Fruit fly (Drosophila melanogaster) whole organism, prepupa: ENCODE data around the gene CG7573.

Experiments used
- Blimp-1 ChIP-seq: fragments of 200-800 bp; sonication (Bioruptor generic); optimal IDR thresholded peaks from 3 replicates; lab custom pipeline; 2017; ENCODE audit warnings: missing biosample characterization, missing genetic modification characterization, mild to moderate bottlenecking, moderate library complexity, missing genetic modification reagents
- CG10631 ChIP-seq: fragments of 200-800 bp; sonication (Bioruptor generic); optimal IDR thresholded peaks from 2 replicates; lab custom pipeline; 2016; ENCODE audit warnings: missing biosample characterization, missing genetic modification characterization
- CG10669 ChIP-seq: fragments of 200-800 bp; sonication (Bioruptor generic); optimal IDR thresholded peaks from 3 replicates; lab custom pipeline; 2018; ENCODE audit warnings: missing biosample characterization, mild to moderate bottlenecking, missing genetic modification characterization, moderate library complexity
- CG11762 ChIP-seq: fragments of 200-800 bp; sonication (Bioruptor generic); optimal IDR thresholded peaks from 3 replicates; lab custom pipeline; 2016; ENCODE audit warnings: missing biosample characterization, missing genetic modification characterization; ENCODE audit not compliant: insufficient read depth
- CG11902 ChIP-seq: fragments of 200-800 bp; sonication (Bioruptor generic); optimal IDR thresholded peaks from 3 replicates; lab custom pipeline; 2016; ENCODE audit warnings: missing biosample characterization, missing genetic modification characterization
- CG16779 ChIP-seq: fragments of 200-800 bp; sonication (Bioruptor generic); optimal IDR thresholded peaks from 3 replicates; lab custom pipeline; 2017; ENCODE audit warnings: missing biosample characterization, mild to moderate bottlenecking, missing genetic modification characterization
- CG3032 ChIP-seq: fragments of 200-800 bp; optimal IDR thresholded peaks from 2 replicates; lab custom pipeline; 2019; ENCODE audit warnings: missing biosample characterization, mild to moderate bottlenecking, missing genetic modification characterization, moderate library complexity
- CG31627 ChIP-seq: fragments of 200-800 bp; sonication (Bioruptor generic); optimal IDR thresholded peaks from 3 replicates; lab custom pipeline; 2016; ENCODE audit warnings: missing biosample characterization, missing genetic modification characterization
- CG34406 ChIP-seq: fragments of 200-800 bp; sonication (Bioruptor generic); optimal IDR thresholded peaks from 3 replicates; lab custom pipeline; 2016; ENCODE audit warnings: missing biosample characterization, missing genetic modification characterization
- CG4318 ChIP-seq: fragments of 200-800 bp; sonication (Bioruptor generic); optimal IDR thresholded peaks from 3 replicates; lab custom pipeline; 2017; ENCODE audit warnings: missing biosample characterization, mild to moderate bottlenecking, missing genetic modification characterization
- CG6163 ChIP-seq: fragments of 200-800 bp; sonication (Bioruptor generic); IDR thresholded peaks from 3 replicates; pipeline ENCODE4 v1.3.6; 2022; ENCODE audit warnings: missing biosample characterization, missing genetic modification characterization
- CG6276 ChIP-seq: fragments of 200-800 bp; sonication (Bioruptor generic); optimal IDR thresholded peaks from 2 replicates; lab custom pipeline; 2017; ENCODE audit warnings: missing biosample characterization, mild to moderate bottlenecking, missing genetic modification characterization
- CG6854 ChIP-seq: fragments of 200-800 bp; sonication (Bioruptor generic); optimal IDR thresholded peaks from 2 replicates; lab custom pipeline; 2017; ENCODE audit warnings: missing biosample characterization, mild to moderate bottlenecking, missing genetic modification characterization
- CG7368 ChIP-seq: fragments of 200-800 bp; sonication (Bioruptor generic); optimal IDR thresholded peaks from 3 replicates; lab custom pipeline; 2016; ENCODE audit warnings: missing biosample characterization, missing genetic modification characterization
- CG8119 ChIP-seq: fragments of 200-800 bp; sonication (Bioruptor generic); IDR thresholded peaks from 3 replicates; pipeline ENCODE4 v1.3.6; 2022; ENCODE audit warnings: missing biosample characterization, missing genetic modification characterization
- CG8319 ChIP-seq: fragments of 200-800 bp; sonication (Bioruptor generic); optimal IDR thresholded peaks from 3 replicates; lab custom pipeline; 2016; ENCODE audit warnings: missing biosample characterization, missing genetic modification characterization
- CG8632 ChIP-seq: fragments of 200-800 bp; sonication (Bioruptor generic); optimal IDR thresholded peaks from 3 replicates; lab custom pipeline; 2016; ENCODE audit warnings: missing biosample characterization, missing genetic modification characterization
- CG9139 ChIP-seq: fragments of 200-800 bp; sonication (Bioruptor generic); optimal IDR thresholded peaks from 3 replicates; lab custom pipeline; 2017; ENCODE audit warnings: missing biosample characterization, mild to moderate bottlenecking, missing genetic modification characterization
- Eip75B ChIP-seq: fragments of 200-800 bp; sonication (Bioruptor generic); optimal IDR thresholded peaks from 3 replicates; lab custom pipeline; 2016; ENCODE audit warnings: missing biosample characterization, missing genetic modification characterization
- Eip78C ChIP-seq: fragments of 200-800 bp; sonication (Bioruptor generic); peaks from one replicate; lab custom pipeline; 2016; ENCODE audit warnings: missing biosample characterization, missing genetic modification characterization
- Eip93F ChIP-seq: fragments of 200-800 bp; sonication (Bioruptor generic); optimal IDR thresholded peaks from 2 replicates; lab custom pipeline; 2016; ENCODE audit warnings: missing biosample characterization, mild to moderate bottlenecking, missing genetic modification characterization
- Ets96B ChIP-seq: fragments of 200-800 bp; optimal IDR thresholded peaks from 2 replicates; lab custom pipeline; 2019; ENCODE audit warnings: missing biosample characterization, mild to moderate bottlenecking, missing genetic modification characterization, moderate library complexity
- Hr38 ChIP-seq: sonication (Bioruptor generic); optimal IDR thresholded peaks from 2 replicates; lab custom pipeline; 2016; ENCODE audit warnings: missing biosample characterization, missing genetic modification characterization
- Hr4 ChIP-seq: fragments of 200-800 bp; sonication (Bioruptor generic); optimal IDR thresholded peaks from 3 replicates; lab custom pipeline; 2016; ENCODE audit warnings: missing biosample characterization, missing genetic modification characterization
- Met ChIP-seq: fragments of 200-800 bp; sonication (Bioruptor generic); optimal IDR thresholded peaks from 3 replicates; lab custom pipeline; 2016; ENCODE audit warnings: missing biosample characterization, missing genetic modification characterization
- OdsH ChIP-seq: fragments of 200-800 bp; sonication (Bioruptor generic); optimal IDR thresholded peaks from 3 replicates; lab custom pipeline; 2016; ENCODE audit warnings: missing biosample characterization, missing genetic modification characterization
- Smox ChIP-seq: fragments of 200-800 bp; sonication (Bioruptor generic); optimal IDR thresholded peaks from 3 replicates; lab custom pipeline; 2016; ENCODE audit warnings: missing biosample characterization, missing genetic modification characterization
- Sox102F ChIP-seq: fragments of 200-800 bp; sonication (Bioruptor generic); optimal IDR thresholded peaks from 2 replicates; lab custom pipeline; 2016; ENCODE audit warnings: missing biosample characterization, mild to moderate bottlenecking, missing genetic modification characterization
- Sox14 ChIP-seq: fragments of 200-800 bp; sonication (Bioruptor generic); optimal IDR thresholded peaks from 3 replicates; lab custom pipeline; 2016; ENCODE audit warnings: missing biosample characterization, missing genetic modification characterization
- Sox15 ChIP-seq: fragments of 200-800 bp; sonication (Bioruptor generic); optimal IDR thresholded peaks from 3 replicates; lab custom pipeline; 2016; ENCODE audit warnings: missing biosample characterization, missing genetic modification characterization
- achi ChIP-seq: fragments of 200-800 bp; sonication (Bioruptor generic); optimal IDR thresholded peaks from 3 replicates; lab custom pipeline; 2016; ENCODE audit warnings: missing biosample characterization, missing genetic modification characterization
- acj6 ChIP-seq: fragments of 200-800 bp; sonication (Bioruptor generic); optimal IDR thresholded peaks from 3 replicates; lab custom pipeline; 2016; ENCODE audit warnings: missing biosample characterization, missing genetic modification characterization
- cyc ChIP-seq: fragments of 200-800 bp; sonication (Bioruptor generic); optimal IDR thresholded peaks from 3 replicates; lab custom pipeline; 2016; ENCODE audit warnings: missing biosample characterization, missing genetic modification characterization
- dac ChIP-seq: fragments of 200-800 bp; sonication (Bioruptor generic); optimal IDR thresholded peaks from 2 replicates; lab custom pipeline; 2017; ENCODE audit warnings: missing biosample characterization, mild to moderate bottlenecking, missing genetic modification characterization
- dsx ChIP-seq: fragments of 200-800 bp; optimal IDR thresholded peaks from 3 replicates; lab custom pipeline; 2019; ENCODE audit warnings: missing biosample characterization, mild to moderate bottlenecking, missing genetic modification characterization, moderate library complexity; ENCODE audit not compliant: poor library complexity, severe bottlenecking
- eg ChIP-seq: fragments of 200-800 bp; sonication (Bioruptor generic); IDR thresholded peaks from 3 replicates; pipeline ENCODE4 v1.3.6; 2022; ENCODE audit warnings: missing biosample characterization, missing genetic modification characterization
- esn ChIP-seq: fragments of 200-800 bp; sonication (Bioruptor generic); optimal IDR thresholded peaks from 2 replicates; lab custom pipeline; 2016; ENCODE audit warnings: missing biosample characterization, mild to moderate bottlenecking, missing genetic modification characterization, moderate library complexity
- fd59A ChIP-seq: fragments of 200-800 bp; sonication (Bioruptor generic); optimal IDR thresholded peaks from 2 replicates; lab custom pipeline; 2017; ENCODE audit warnings: missing biosample characterization, mild to moderate bottlenecking, missing genetic modification characterization, missing genetic modification reagents
- fd85E ChIP-seq: fragments of 200-800 bp; sonication (Bioruptor generic); optimal IDR thresholded peaks from 3 replicates; lab custom pipeline; 2016; ENCODE audit warnings: missing biosample characterization, missing genetic modification characterization
- fkh ChIP-seq: fragments of 200-800 bp; sonication (Bioruptor generic); optimal IDR thresholded peaks from 3 replicates; lab custom pipeline; 2017; ENCODE audit warnings: missing biosample characterization, mild to moderate bottlenecking, missing genetic modification characterization, moderate library complexity
- lz ChIP-seq: fragments of 200-800 bp; sonication (Bioruptor generic); optimal IDR thresholded peaks from 3 replicates; lab custom pipeline; 2016; ENCODE audit warnings: missing biosample characterization, missing genetic modification characterization
- net ChIP-seq: fragments of 200-800 bp; sonication (Bioruptor generic); optimal IDR thresholded peaks from 3 replicates; lab custom pipeline; 2016; ENCODE audit warnings: missing biosample characterization, missing genetic modification characterization
- pdm3 ChIP-seq: fragments of 200-800 bp; sonication (Bioruptor generic); optimal IDR thresholded peaks from 3 replicates; lab custom pipeline; 2016; ENCODE audit warnings: missing biosample characterization, missing genetic modification characterization
- salr ChIP-seq, 2 experiments: fragments of 200-800 bp; sonication (Bioruptor generic); optimal IDR thresholded peaks; 3 replicates each; lab custom pipeline; 2016 to 2018; ENCODE audit warnings: missing biosample characterization in 2 of 2, missing genetic modification characterization in 2 of 2, mild to moderate bottlenecking in 1 of 2
- spab ChIP-seq: fragments of 200-800 bp; sonication (Bioruptor generic); optimal IDR thresholded peaks from 2 replicates; lab custom pipeline; 2017; ENCODE audit warnings: missing biosample characterization, mild to moderate bottlenecking, missing genetic modification characterization, missing genetic modification reagents
- svp ChIP-seq: fragments of 200-800 bp; sonication (Bioruptor generic); peaks from one replicate; lab custom pipeline; 2016; ENCODE audit warnings: missing biosample characterization, missing genetic modification characterization
- topi ChIP-seq: fragments of 200-800 bp; sonication (Bioruptor generic); optimal IDR thresholded peaks from 3 replicates; lab custom pipeline; 2016; ENCODE audit warnings: missing biosample characterization, missing genetic modification characterization
- vri ChIP-seq: fragments of 200-800 bp; sonication (Bioruptor generic); optimal IDR thresholded peaks from 3 replicates; lab custom pipeline; 2016; ENCODE audit warnings: missing biosample characterization, mild to moderate bottlenecking, missing genetic modification characterization

CG7573 gene

dm6 chr3L:11317464-11317863, 5.9 kb downstream of the CG7573 start:
- TF ChIP-seq Met (GFP tag; lab: Kevin White, UChicago): no peak
- peak; percentile 54 for TF ChIP-seq fkh (GFP tag; lab: Kevin White, UChicago)
- peak; percentile 60 for TF ChIP-seq svp (GFP tag; lab: Kevin White, UChicago)
- TF ChIP-seq Eip93F (GFP tag; lab: Kevin White, UChicago): no peak
- no peak for TF ChIP-seq fd59A (GFP tag; lab: Kevin White, UChicago)
- TF ChIP-seq acj6 (GFP tag; lab: Kevin White, UChicago): no peak

- TF ChIP-seq CG11762 (GFP tag; lab: Kevin White, UChicago): peak; percentile 77
- TF ChIP-seq Smox (GFP tag; lab: Kevin White, UChicago): peak; percentile 95
- peak; percentile 39 for TF ChIP-seq CG9139 (GFP tag; lab: Kevin White, UChicago)
- peak; percentile 82 for TF ChIP-seq CG8319 (GFP tag; lab: Kevin White, UChicago)
- peak; percentile 80 for TF ChIP-seq CG8632
- TF ChIP-seq pdm3: peak; percentile 90
- TF ChIP-seq fkh (GFP tag; lab: Kevin White, UChicago): peak; percentile 59
- peak; percentile 80 for TF ChIP-seq Sox15 (GFP tag; lab: Kevin White, UChicago)
- TF ChIP-seq CG8119 (GFP tag; lab: Robert Waterston, UW): peak; percentile 68
- no peak for TF ChIP-seq Hr38 (GFP tag; lab: Kevin White, UChicago)
- TF ChIP-seq CG6163 (GFP tag; lab: Robert Waterston, UW): peak; percentile 93
- peak; percentile 62 for TF ChIP-seq fd59A (GFP tag; lab: Kevin White, UChicago)
- TF ChIP-seq Ets96B (tag; lab: Kevin White, UChicago): peak; percentile 66
- TF ChIP-seq CG3032 (tag; lab: Kevin White, UChicago): peak; percentile 56
- TF ChIP-seq CG6276 (GFP tag; lab: Kevin White, UChicago): peak; percentile 63
- peak; percentile 32 for TF ChIP-seq CG4318 (GFP tag; lab: Kevin White, UChicago)
- peak; percentile 90 for TF ChIP-seq vri
- peak; percentile 97 for TF ChIP-seq esn (GFP tag; lab: Kevin White, UChicago)
- peak; percentile 96 for TF ChIP-seq lz (GFP tag; lab: Kevin White, UChicago)
- TF ChIP-seq CG34406 (GFP tag; lab: Kevin White, UChicago): peak; percentile 91
- peak; percentile 97 for TF ChIP-seq topi
- TF ChIP-seq Hr4: peak; percentile 78
- TF ChIP-seq cyc (GFP tag; lab: Kevin White, UChicago): peak; percentile 98
- peak; percentile 67 for TF ChIP-seq CG7368 (GFP tag; lab: Kevin White, UChicago)
- peak; percentile 79 for TF ChIP-seq net (GFP tag; lab: Kevin White, UChicago)
- TF ChIP-seq CG31627 (GFP tag; lab: Kevin White, UChicago): peak; percentile 98
- TF ChIP-seq dac (GFP tag; lab: Kevin White, UChicago): no peak
- TF ChIP-seq Sox14 (GFP tag; lab: Kevin White, UChicago): peak; percentile 92
- TF ChIP-seq Met (GFP tag; lab: Kevin White, UChicago): peak; percentile 98
- TF ChIP-seq Eip75B: peak; percentile 81
- peak; percentile 90 for TF ChIP-seq CG6854 (GFP tag; lab: Kevin White, UChicago)
- peak; percentile 89 for TF ChIP-seq eg (GFP tag; lab: Robert Waterston, UW)
- peak; percentile 73 for TF ChIP-seq CG10631 (GFP tag; lab: Kevin White, UChicago)
- peak; percentile 51 for TF ChIP-seq CG10669 (GFP tag; lab: Kevin White, UChicago)
- TF ChIP-seq fd85E (GFP tag; lab: Kevin White, UChicago): peak; percentile 46
- peak; percentile 57 for TF ChIP-seq CG16779
- TF ChIP-seq spab: peak; percentile 46
- peak; percentile 95 for TF ChIP-seq Eip78C (GFP tag; lab: Kevin White, UChicago)
- TF ChIP-seq achi (GFP tag; lab: Kevin White, UChicago): peak; percentile 79
- TF ChIP-seq dsx (GFP tag; lab: Kevin White, UChicago): peak; percentile 58
- peak; percentile 87 for TF ChIP-seq Blimp-1
- TF ChIP-seq OdsH: peak; percentile 86
- TF ChIP-seq Sox102F (GFP tag; lab: Kevin White, UChicago): peak; percentile 98
- TF ChIP-seq CG11902: peak; percentile 84
- TF ChIP-seq svp (GFP tag; lab: Kevin White, UChicago): peak; percentile 99
- TF ChIP-seq salr (GFP tag; optimal IDR thresholded peaks at IDR 0.05; lab: Kevin White, UChicago): peak; percentile 52 to 64
Measured at dm6 chr3L:11318532-11319170, 7.1 kb downstream of the CG7573 start.
